Fruit fly (Drosophila melanogaster): Measurements from ENCODE around the gene Ctl2.

The Ctl2 gene

dm6 chr3R:29087926-29088487, 35.2 kb upstream of the Ctl2 start (continued):
- TF ChIP-seq Eip93F (GFP tag; optimal IDR thresholded peaks at IDR 0.05) (no peak), CG8632 (GFP tag; optimal IDR thresholded peaks at IDR 0.05) (no peak), pdm3 (GFP tag; optimal IDR thresholded peaks at IDR 0.05) (no peak), vri (GFP tag; optimal IDR thresholded peaks at IDR 0.05) (no peak), CG10669 (GFP tag; optimal IDR thresholded peaks at IDR 0.05) (no peak), achi (GFP tag; optimal IDR thresholded peaks at IDR 0.05) (no peak), Eip75B (GFP tag; optimal IDR thresholded peaks at IDR 0.05) (no peak), lz (GFP tag; optimal IDR thresholded peaks at IDR 0.05) (no peak), Lpt (GFP tag; optimal IDR thresholded peaks at IDR 0.05) (peak; percentile 46), cyc (GFP tag; optimal IDR thresholded peaks at IDR 0.05) (no peak), dsx (GFP tag; optimal IDR thresholded peaks at IDR 0.05; ENCODE audit: poor library complexity, severe bottlenecking) (no peak), CG15336 (GFP tag; IDR thresholded peaks at IDR 0.05) (no peak), Ets21C (GFP tag; optimal IDR thresholded peaks at IDR 0.05) (no peak), Hr4 (GFP tag; optimal IDR thresholded peaks at IDR 0.05) (no peak), Eip78C (GFP tag) (peak; percentile 56), fd85E (GFP tag; optimal IDR thresholded peaks at IDR 0.05) (peak; percentile 8), svp (GFP tag) (peak; percentile 65), CG6808 (GFP tag; optimal IDR thresholded peaks at IDR 0.05) (peak; percentile 47), CG11294 (GFP tag; IDR thresholded peaks at IDR 0.05) (no peak), CG11762 (GFP tag; optimal IDR thresholded peaks at IDR 0.05; ENCODE audit: insufficient read depth) (no peak), dac (GFP tag; optimal IDR thresholded peaks at IDR 0.05) (no peak), CG3919 (GFP tag; optimal IDR thresholded peaks at IDR 0.05) (peak; percentile 38), OdsH (GFP tag; optimal IDR thresholded peaks at IDR 0.05) (no peak), Sox15 (GFP tag; optimal IDR thresholded peaks at IDR 0.05) (no peak), CG1621 (tag; optimal IDR thresholded peaks at IDR 0.05) (peak; percentile 15), Sox102F (GFP tag; optimal IDR thresholded peaks at IDR 0.05) (no peak), Sox14 (GFP tag; optimal IDR thresholded peaks at IDR 0.05) (no peak), Met (GFP tag; optimal IDR thresholded peaks at IDR 0.05) (no peak), fkh (GFP tag; optimal IDR thresholded peaks at IDR 0.05) (no peak), CG32006 (GFP tag; optimal IDR thresholded peaks at IDR 0.05) (no peak), CG10631 (GFP tag; optimal IDR thresholded peaks at IDR 0.05) (no peak), CG8319 (GFP tag; optimal IDR thresholded peaks at IDR 0.05) (no peak), fd59A (GFP tag; optimal IDR thresholded peaks at IDR 0.05) (no peak), ss (GFP tag; optimal IDR thresholded peaks at IDR 0.05) (peak; percentile 16 to 63), CG3032 (tag; optimal IDR thresholded peaks at IDR 0.05) (no peak), eg (GFP tag; IDR thresholded peaks at IDR 0.05) (peak; percentile 39; the same call in 1 of the 3 replicates)

dm6 chr3R:29088938-29089661, 34.1 kb upstream of the Ctl2 start:
- TF ChIP-seq CG32006 (GFP tag; optimal IDR thresholded peaks at IDR 0.05) = peak; percentile 66
- peak; percentile 62 for TF ChIP-seq Smox (GFP tag; optimal IDR thresholded peaks at IDR 0.05)
- 0 out of 3 replicates have a peak, but pooled peaks have one; percentile 24 for TF ChIP-seq CG6163 (GFP tag; IDR thresholded peaks at IDR 0.05)
- no peak for TF ChIP-seq CG4318 (GFP tag; optimal IDR thresholded peaks at IDR 0.05)
- TF ChIP-seq CG31627 (GFP tag; optimal IDR thresholded peaks at IDR 0.05) = peak; percentile 49
- TF ChIP-seq CG6276 (GFP tag; optimal IDR thresholded peaks at IDR 0.05) = peak; percentile 31
- TF ChIP-seq CG6854 (GFP tag; optimal IDR thresholded peaks at IDR 0.05) = no peak
- TF ChIP-seq CG7368 (GFP tag; optimal IDR thresholded peaks at IDR 0.05) = peak; percentile 45
- TF ChIP-seq CG3919 (GFP tag; optimal IDR thresholded peaks at IDR 0.05) = peak; percentile 52
- peak; percentile 38 for TF ChIP-seq CG11762 (GFP tag; optimal IDR thresholded peaks at IDR 0.05; ENCODE audit: insufficient read depth)
- TF ChIP-seq Hr4 (GFP tag; optimal IDR thresholded peaks at IDR 0.05) = peak; percentile 63
- peak; percentile 20 for TF ChIP-seq CG11902 (GFP tag; optimal IDR thresholded peaks at IDR 0.05)
- TF ChIP-seq vri (GFP tag; optimal IDR thresholded peaks at IDR 0.05) = peak; percentile 29
- TF ChIP-seq CG15336 (GFP tag; IDR thresholded peaks at IDR 0.05) = peak; percentile 54
- peak; percentile 29; the same call in 2 of the 3 replicates for TF ChIP-seq CG8119 (GFP tag; IDR thresholded peaks at IDR 0.05)
- TF ChIP-seq CG1621 (tag; optimal IDR thresholded peaks at IDR 0.05) = no peak
- TF ChIP-seq CG9139 (GFP tag; optimal IDR thresholded peaks at IDR 0.05) = no peak
- no peak for TF ChIP-seq fkh (GFP tag; optimal IDR thresholded peaks at IDR 0.05)
- peak; percentile 67 for TF ChIP-seq pdm3 (GFP tag; optimal IDR thresholded peaks at IDR 0.05)
- peak; percentile 61 for TF ChIP-seq Sox14 (GFP tag; optimal IDR thresholded peaks at IDR 0.05)
- peak; percentile 51 for TF ChIP-seq OdsH (GFP tag; optimal IDR thresholded peaks at IDR 0.05)
- no peak for TF ChIP-seq Hr38 (GFP tag; optimal IDR thresholded peaks at IDR 0.05)
- peak; percentile 43 for TF ChIP-seq CG8632 (GFP tag; optimal IDR thresholded peaks at IDR 0.05)
- peak; percentile 74 for TF ChIP-seq Met (GFP tag; optimal IDR thresholded peaks at IDR 0.05)
- TF ChIP-seq Eip93F (GFP tag; optimal IDR thresholded peaks at IDR 0.05) = no peak
- TF ChIP-seq CG6792 (GFP tag; optimal IDR thresholded peaks at IDR 0.05) = peak; percentile 39

Data from whole organism, prepupa.